Worm (Caenorhabditis elegans): ENCODE results near the gene F23B12.4.

DNA sequence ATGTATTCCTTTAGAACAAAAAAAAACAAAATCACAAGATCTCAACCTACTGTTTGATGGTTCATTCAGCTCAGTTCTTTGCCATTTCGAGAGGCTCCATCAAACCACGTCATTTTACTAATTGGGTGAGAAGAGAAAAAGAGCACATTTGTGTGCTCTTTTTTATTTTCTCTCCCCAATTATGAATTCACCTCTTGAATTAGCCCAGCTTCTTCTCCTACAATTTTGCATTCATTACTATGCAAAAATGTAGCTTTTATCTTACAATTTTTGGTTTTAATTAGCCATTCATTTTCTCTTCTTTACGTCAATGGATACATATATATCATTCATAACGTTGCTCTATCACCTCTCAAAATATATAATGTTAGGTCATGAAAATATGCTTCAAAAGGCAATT lies 35.3 kb upstream of the F23B12.4 start:
- TF ChIP-seq ztf-29 (GFP tag; IDR thresholded peaks at IDR 0.05) = no peak
- TF ChIP-seq ref-1 (GFP tag; conservative IDR thresholded peaks at IDR 0.05) = no peak
- no peak for TF ChIP-seq flt-1 (GFP tag; IDR thresholded peaks at IDR 0.05)
- no peak for TF ChIP-seq T22C8.4 (GFP tag; IDR thresholded peaks at IDR 0.05)
- no peak for TF ChIP-seq tab-1 (GFP tag; IDR thresholded peaks at IDR 0.05)
- no peak for TF ChIP-seq med-1 (GFP tag; optimal IDR thresholded peaks at IDR 0.05; ENCODE audit: insufficient read depth)
- TF ChIP-seq cog-1 (tag; optimal IDR thresholded peaks at IDR 0.05) = no peak
- TF ChIP-seq ztf-23 (GFP tag; IDR thresholded peaks at IDR 0.05) = no peak
